Worm (Caenorhabditis elegans): ENCODE measurements around the gene twk-36.

ce11 chrV:17784363-17784762, 37.5 kb upstream of the twk-36 start:
- TF ChIP-seq madf-10 (tag; optimal IDR thresholded peaks at IDR 0.05) (no peak), pha-4 (tag; optimal IDR thresholded peaks at IDR 0.05) (no peak), ceh-91 (GFP tag; IDR thresholded peaks at IDR 0.05) (no peak), sdz-38 (tag; optimal IDR thresholded peaks at IDR 0.05) (no peak)

Data from whole organism, young adult.